Comparison of ENCODE assay signal across 1 fruit fly cellular context in the genomic region with DNA sequence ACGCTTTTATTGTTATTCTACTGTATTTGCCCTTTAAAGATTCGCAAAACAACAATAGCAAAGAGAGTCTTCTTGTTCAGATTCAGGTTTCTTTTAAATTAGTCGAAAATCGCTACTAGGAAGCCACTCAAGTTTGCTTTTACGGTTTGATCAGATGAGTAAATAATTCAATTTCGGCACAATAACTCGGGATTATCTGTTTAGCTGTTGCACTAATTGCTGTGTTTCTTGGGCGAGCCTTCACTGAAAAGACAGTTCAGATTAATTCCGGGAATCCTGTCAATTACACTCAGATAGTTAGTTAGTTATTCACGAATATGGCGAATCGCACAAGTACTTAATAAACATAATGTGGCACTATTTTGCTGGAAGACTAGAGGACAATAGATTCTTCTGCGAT.
TF ChIP-seq lines count a peak whose summit lies in the region.

No protein-coding gene starts in this region.

TF ChIP-seq in whole organism, embryonic, 481 proteins besides CTCF, POLR2A, EP300 and RAD21 (continued from another document):
- TF ChIP-seq Tbp (GFP tag; optimal IDR thresholded peaks at IDR 0.05; lab: Kevin White, UChicago): no peak
